Worm (Caenorhabditis elegans): Measurements from ENCODE around the gene rhgf-2.

- no peak for TF ChIP-seq med-1 (GFP tag; optimal IDR thresholded peaks at IDR 0.05; ENCODE audit: insufficient read depth)
- no peak for TF ChIP-seq ztf-29 (GFP tag; IDR thresholded peaks at IDR 0.05)
These were observed 22.3 kb downstream of the rhgf-2 start for ce11 chrII:4122899-4123298.
